Worm (Caenorhabditis elegans): ENCODE measurements around the gene ndub-6.

- TF ChIP-seq ama-1 (optimal IDR thresholded peaks at IDR 0.05) (no peak), pes-1 (GFP tag; IDR thresholded peaks at IDR 0.05) (no peak), flt-1 (GFP tag; IDR thresholded peaks at IDR 0.05) (no peak), hmg-4 (GFP tag; optimal IDR thresholded peaks at IDR 0.05) (no peak), tra-4 (tag; optimal IDR thresholded peaks at IDR 0.05) (no peak), tbx-37 (GFP tag; conservative IDR thresholded peaks at IDR 0.05) (no peak), hmbx-1 (tag; optimal IDR thresholded peaks at IDR 0.05) (no peak)
Measured at ce11 chrIV:11695634-11696033, 43.4 kb downstream of the ndub-6 start.

Data from whole organism, early embryonic.